Fruit fly (Drosophila melanogaster): ENCODE results near the gene alpha-Man-Ia.

- TF ChIP-seq Clk (GFP tag; optimal IDR thresholded peaks at IDR 0.05) (no peak), CG5204 (GFP tag; optimal IDR thresholded peaks at IDR 0.05) (peak; percentile 20), CG14711 (tag; optimal IDR thresholded peaks at IDR 0.05) (peak; percentile 9), bab1 (GFP tag; optimal IDR thresholded peaks at IDR 0.05) (no peak), CG7101 (tag; optimal IDR thresholded peaks at IDR 0.05) (peak; percentile 19), Mnt (GFP tag; optimal IDR thresholded peaks at IDR 0.05) (peak; percentile 9), cic (GFP tag; optimal IDR thresholded peaks at IDR 0.05) (no peak), cnc (optimal IDR thresholded peaks at IDR 0.05) (no peak), Hr96 (GFP tag; optimal IDR thresholded peaks at IDR 0.05) (no peak), CG7045 (GFP tag; optimal IDR thresholded peaks at IDR 0.05) (no peak), CG33017 (tag; optimal IDR thresholded peaks at IDR 0.05) (no peak), toe (GFP tag; optimal IDR thresholded peaks at IDR 0.05) (no peak)
Observed at dm6 chrX:10324836-10325566, 757 bp downstream of the alpha-Man-Ia start.
